Worm (Caenorhabditis elegans): ENCODE results near the gene akt-1.

akt-1 gene

ce11 chrV:10243105-10243504, 5.6 kb upstream of the akt-1 start, which contains the start of gene C12D8.9:
Gene C12D8.9 (minus strand): TSS chrV:10243205.
- no peak for TF ChIP-seq pax-3 (tag; optimal IDR thresholded peaks at IDR 0.05)
- no peak for TF ChIP-seq lsy-2 (tag; optimal IDR thresholded peaks at IDR 0.05)
- no peak for TF ChIP-seq fkh-8 (tag; optimal IDR thresholded peaks at IDR 0.05)
- no peak for TF ChIP-seq mdl-1 (tag; optimal IDR thresholded peaks at IDR 0.05)
- no peak for TF ChIP-seq C16A3.4 (tag; optimal IDR thresholded peaks at IDR 0.05)
- TF ChIP-seq irx-1 (tag; optimal IDR thresholded peaks at IDR 0.05): no peak
- TF ChIP-seq vab-15 (tag; optimal IDR thresholded peaks at IDR 0.05): no peak
- TF ChIP-seq nhr-90 (tag; optimal IDR thresholded peaks at IDR 0.05; ENCODE audit: poor library complexity): no peak
- TF ChIP-seq ztf-11 (tag; optimal IDR thresholded peaks at IDR 0.05): no peak
- no peak for TF ChIP-seq ceh-82 (tag; optimal IDR thresholded peaks at IDR 0.05)
- TF ChIP-seq lir-3 (tag; optimal IDR thresholded peaks at IDR 0.05; ENCODE audit: poor library complexity): no peak
- no peak for TF ChIP-seq unc-30 (tag; optimal IDR thresholded peaks at IDR 0.05)

ce11 chrV:10244018-10244720, 4.5 kb upstream of the akt-1 start:
- TF ChIP-seq dsc-1 (tag; optimal IDR thresholded peaks at IDR 0.05) (peak; percentile 73), alr-1 (tag; optimal IDR thresholded peaks at IDR 0.05; ENCODE audit: borderline replicate concordance) (no peak), elt-2 (tag; optimal IDR thresholded peaks at IDR 0.05) (peak; percentile 34), fkh-8 (tag; optimal IDR thresholded peaks at IDR 0.05) (peak; percentile 11)

- no peak for TF ChIP-seq C16A3.4 (tag; optimal IDR thresholded peaks at IDR 0.05)
- TF ChIP-seq dsc-1 (tag; optimal IDR thresholded peaks at IDR 0.05): peak; percentile 6
These were observed 3.1 kb upstream of the akt-1 start for ce11 chrV:10245615-10246014.

- TF ChIP-seq mep-1 (tag; optimal IDR thresholded peaks at IDR 0.05): peak; percentile 44
- no peak for TF ChIP-seq ztf-11 (tag; optimal IDR thresholded peaks at IDR 0.05)
- no peak for TF ChIP-seq nhr-76 (tag; optimal IDR thresholded peaks at IDR 0.05)
- TF ChIP-seq nhr-47 (tag; optimal IDR thresholded peaks at IDR 0.05): peak; percentile 78
- no peak for TF ChIP-seq egl-13 (tag; optimal IDR thresholded peaks at IDR 0.05)
- TF ChIP-seq elt-2 (tag; optimal IDR thresholded peaks at IDR 0.05): no peak
- TF ChIP-seq lin-35 (GFP tag; optimal IDR thresholded peaks at IDR 0.05): peak; percentile 55 to 66
- TF ChIP-seq dpl-1 (GFP tag; optimal IDR thresholded peaks at IDR 0.05): peak; percentile 34 to 65 (median 44)
- no peak for TF ChIP-seq C04F5.9 (tag; optimal IDR thresholded peaks at IDR 0.05)
- TF ChIP-seq ceh-90 (tag; optimal IDR thresholded peaks at IDR 0.05): peak; percentile 31
- TF ChIP-seq nhr-85 (tag): peak; percentile 67
- TF ChIP-seq grh-1 (GFP tag; IDR thresholded peaks at IDR 0.05): no peak
- TF ChIP-seq lsy-2 (tag; optimal IDR thresholded peaks at IDR 0.05): peak; percentile 53 to 57
- TF ChIP-seq unc-130 (tag; optimal IDR thresholded peaks at IDR 0.05): peak; percentile 59
- peak in 2 of 3 experiments; percentile 20 to 26 for TF ChIP-seq ceh-82 (tag; optimal IDR thresholded peaks at IDR 0.05)
- peak; percentile 21 for TF ChIP-seq lir-3 (tag; optimal IDR thresholded peaks at IDR 0.05; ENCODE audit: poor library complexity)
- TF ChIP-seq ceh-8 (GFP tag; optimal IDR thresholded peaks at IDR 0.05): peak; percentile 28
- TF ChIP-seq xbp-1 (tag; optimal IDR thresholded peaks at IDR 0.05): peak; percentile 34
- TF ChIP-seq fkh-8 (tag; optimal IDR thresholded peaks at IDR 0.05): peak; percentile 89
- no peak for TF ChIP-seq ceh-63 (GFP tag; optimal IDR thresholded peaks at IDR 0.05)
- 0 out of 2 replicates have a peak, but pooled peaks have one; percentile 48 for TF ChIP-seq ceh-88 (GFP tag; IDR thresholded peaks at IDR 0.05)
- peak; percentile 55 for TF ChIP-seq fkh-4 (tag; optimal IDR thresholded peaks at IDR 0.05; ENCODE audit: borderline replicate concordance)
- no peak for TF ChIP-seq nhr-84 (tag; optimal IDR thresholded peaks at IDR 0.05)
- peak; percentile 56 for TF ChIP-seq fos-1 (tag; optimal IDR thresholded peaks at IDR 0.05)
- peak; percentile 16 for TF ChIP-seq fkh-10 (GFP tag; optimal IDR thresholded peaks at IDR 0.05)
- peak; percentile 13 for TF ChIP-seq lin-13 (GFP tag; optimal IDR thresholded peaks at IDR 0.05)
- peak; percentile 91 for TF ChIP-seq dsc-1 (tag; optimal IDR thresholded peaks at IDR 0.05)
- TF ChIP-seq C16A3.4 (tag; optimal IDR thresholded peaks at IDR 0.05): peak; percentile 56
- peak in 1 of 2 experiments; percentile 89 for TF ChIP-seq mdl-1 (tag; optimal IDR thresholded peaks at IDR 0.05)
- TF ChIP-seq unc-86 (tag; optimal IDR thresholded peaks at IDR 0.05): peak; percentile 69
- TF ChIP-seq nhr-20 (tag; optimal IDR thresholded peaks at IDR 0.05): peak; percentile 30
- no peak for TF ChIP-seq sptf-1 (tag; optimal IDR thresholded peaks at IDR 0.05)
- peak; percentile 31 for TF ChIP-seq nhr-11 (tag; optimal IDR thresholded peaks at IDR 0.05)
- no peak for TF ChIP-seq C34B4.2 (tag; optimal IDR thresholded peaks at IDR 0.05)
- peak; percentile 68 for TF ChIP-seq sox-4 (tag; optimal IDR thresholded peaks at IDR 0.05)
- TF ChIP-seq irx-1 (tag; optimal IDR thresholded peaks at IDR 0.05): peak; percentile 20
- no peak for TF ChIP-seq Y116A8C.19 (tag; optimal IDR thresholded peaks at IDR 0.05; ENCODE audit: borderline replicate concordance)
These were observed 2.2 kb upstream of the akt-1 start for ce11 chrV:10246443-10246885.

Measured in whole organism, L1 larva.